Fruit fly (Drosophila melanogaster): ENCODE results near the gene Ge-1.
A peak's percentile ranks its signal among the peaks of the same experiment; 100 is the strongest.

The Ge-1 gene

DNA sequence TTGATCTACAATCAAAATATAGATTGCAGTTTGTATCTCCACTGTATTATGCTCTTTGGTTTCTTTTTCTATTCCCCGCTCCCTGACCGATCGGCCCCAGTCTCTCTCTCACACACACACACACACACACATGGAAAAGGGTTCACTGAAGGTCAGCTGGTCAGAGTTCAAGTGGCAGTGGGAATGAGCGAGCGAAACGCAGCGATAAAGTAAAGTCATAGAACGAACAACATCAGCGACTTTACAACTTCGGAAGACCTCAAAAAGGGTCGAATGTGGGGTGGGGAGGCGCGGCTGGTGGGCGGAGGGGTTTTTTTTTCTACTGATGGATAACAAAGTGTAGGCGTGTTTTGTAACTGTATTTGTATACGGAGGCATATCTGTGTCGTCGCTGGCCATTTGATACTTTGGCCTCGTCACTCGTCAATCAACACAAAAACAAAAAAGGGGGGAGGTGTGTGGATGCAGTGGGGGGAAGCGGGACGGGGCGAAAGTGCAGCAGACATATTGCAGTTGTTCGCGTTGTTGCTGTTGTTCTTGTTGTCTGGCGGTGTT, 42.5 kb downstream of the Ge-1 start:
- no peak for TF ChIP-seq noc (tag; optimal IDR thresholded peaks at IDR 0.05)

DNA sequence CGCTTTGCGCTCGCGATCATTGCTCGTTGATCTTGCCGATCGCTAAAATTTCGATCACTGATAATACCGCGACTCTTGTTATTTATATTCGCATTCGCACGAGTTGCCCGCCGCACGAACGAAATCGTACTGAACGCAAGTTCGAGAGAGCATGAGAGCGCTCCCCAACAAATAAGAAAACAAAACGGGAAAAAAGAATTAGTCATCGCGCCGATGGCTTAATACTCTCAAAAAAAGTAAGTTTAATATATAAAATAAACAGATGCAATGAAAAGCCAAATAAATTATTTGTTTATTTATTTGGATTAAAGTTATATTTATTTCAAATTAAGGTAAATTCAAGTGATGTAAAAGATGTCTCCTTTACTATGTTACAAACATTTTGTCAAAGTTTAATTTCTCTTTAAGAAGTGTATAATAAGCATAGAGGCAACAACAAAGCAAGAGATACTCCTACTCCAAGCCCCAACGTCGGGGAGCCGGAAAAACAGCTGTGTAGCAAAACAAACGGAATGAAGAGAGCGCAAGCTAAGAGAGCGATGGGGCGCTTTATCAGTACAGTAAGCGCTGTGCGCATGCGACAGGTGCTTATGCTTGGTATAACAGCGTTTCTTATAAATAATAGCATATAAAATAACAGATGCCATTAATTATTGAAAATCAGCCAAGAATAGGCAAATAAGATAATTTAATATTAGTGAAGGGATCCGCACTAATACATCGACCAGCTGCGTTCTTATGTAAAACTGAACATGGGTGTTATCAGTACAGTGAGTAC, 43.2 kb downstream of the Ge-1 start:
- TF ChIP-seq noc (tag; optimal IDR thresholded peaks at IDR 0.05): peak; percentile 89

DNA sequence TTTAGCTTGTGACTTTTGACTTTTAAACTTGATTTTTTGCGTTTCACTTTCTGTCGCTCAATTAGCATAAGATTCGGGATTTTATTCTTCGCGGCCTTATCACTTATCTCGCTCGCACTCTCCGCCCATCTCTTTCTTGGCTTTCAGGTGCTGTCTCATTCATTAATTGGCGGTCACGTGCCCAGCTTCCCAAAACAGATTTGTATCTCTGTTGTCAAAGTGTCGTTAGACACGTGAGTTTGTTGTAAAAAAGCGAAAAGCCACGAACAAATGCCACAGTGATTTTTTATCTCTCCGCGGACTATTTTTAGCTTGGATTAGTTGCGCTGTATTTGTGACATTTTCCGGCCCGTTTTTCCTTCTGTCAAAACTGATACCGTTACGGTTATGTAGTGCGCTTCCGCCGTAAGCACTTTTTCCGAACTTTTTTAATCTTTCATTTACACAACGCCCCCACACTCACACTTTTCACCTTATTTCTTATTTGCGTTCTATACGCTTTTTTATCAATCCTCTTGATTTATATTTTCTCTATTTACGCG, 43.8 kb downstream of the Ge-1 start:
- no peak for TF ChIP-seq noc (tag; optimal IDR thresholded peaks at IDR 0.05)

DNA sequence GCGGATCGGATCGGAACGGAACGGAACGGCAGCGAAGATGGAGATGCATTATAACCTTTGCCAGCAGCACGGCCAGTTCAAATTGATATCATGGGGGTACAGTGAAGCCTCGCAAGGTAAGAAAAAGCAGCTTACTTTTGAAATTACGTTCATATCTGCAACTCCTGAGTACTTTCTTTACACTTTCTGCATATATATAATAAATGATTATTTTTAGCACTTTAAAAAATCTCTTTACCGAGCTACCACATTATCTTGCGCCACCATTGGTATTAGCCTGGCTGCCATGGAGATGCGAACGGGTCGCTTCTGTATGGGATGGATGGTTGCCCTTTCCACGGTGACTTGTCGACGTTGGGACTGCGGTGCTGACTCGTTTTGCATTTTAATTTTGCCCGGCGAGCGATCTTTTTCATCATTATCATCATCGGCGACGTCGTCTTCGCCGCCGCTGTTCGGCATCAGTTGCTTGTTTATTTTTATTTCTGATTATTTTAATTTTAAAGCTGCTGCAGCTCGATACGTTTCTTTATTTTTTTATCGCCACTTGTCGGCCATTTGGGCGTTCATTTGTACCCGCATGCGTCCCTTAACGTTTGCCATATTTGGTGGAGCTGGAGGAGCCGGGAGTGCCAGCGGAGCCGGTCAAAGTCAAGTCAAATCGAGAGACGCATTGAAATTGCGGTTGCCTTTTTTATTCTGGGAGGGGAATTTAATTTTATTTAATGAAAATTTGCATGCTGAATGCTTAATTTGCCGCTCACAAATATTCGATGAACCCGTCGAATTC, 47.5 kb downstream of the Ge-1 start:
- no peak for TF ChIP-seq noc (tag; optimal IDR thresholded peaks at IDR 0.05)

DNA sequence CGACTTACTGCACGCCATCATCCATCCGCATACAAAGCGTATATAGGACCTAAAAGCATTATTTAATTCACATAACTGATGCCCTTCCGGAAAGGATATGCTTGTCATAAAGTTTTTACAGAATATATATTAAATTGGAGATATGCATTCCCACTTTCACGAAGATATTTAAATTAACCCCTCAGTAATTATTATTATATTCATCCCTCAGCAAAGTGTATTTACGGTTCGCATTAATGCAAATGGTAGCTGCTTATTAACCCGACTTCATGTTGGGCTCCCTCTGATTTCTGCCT, 48.2 kb downstream of the Ge-1 start:
- no peak for TF ChIP-seq noc (tag; optimal IDR thresholded peaks at IDR 0.05)

DNA sequence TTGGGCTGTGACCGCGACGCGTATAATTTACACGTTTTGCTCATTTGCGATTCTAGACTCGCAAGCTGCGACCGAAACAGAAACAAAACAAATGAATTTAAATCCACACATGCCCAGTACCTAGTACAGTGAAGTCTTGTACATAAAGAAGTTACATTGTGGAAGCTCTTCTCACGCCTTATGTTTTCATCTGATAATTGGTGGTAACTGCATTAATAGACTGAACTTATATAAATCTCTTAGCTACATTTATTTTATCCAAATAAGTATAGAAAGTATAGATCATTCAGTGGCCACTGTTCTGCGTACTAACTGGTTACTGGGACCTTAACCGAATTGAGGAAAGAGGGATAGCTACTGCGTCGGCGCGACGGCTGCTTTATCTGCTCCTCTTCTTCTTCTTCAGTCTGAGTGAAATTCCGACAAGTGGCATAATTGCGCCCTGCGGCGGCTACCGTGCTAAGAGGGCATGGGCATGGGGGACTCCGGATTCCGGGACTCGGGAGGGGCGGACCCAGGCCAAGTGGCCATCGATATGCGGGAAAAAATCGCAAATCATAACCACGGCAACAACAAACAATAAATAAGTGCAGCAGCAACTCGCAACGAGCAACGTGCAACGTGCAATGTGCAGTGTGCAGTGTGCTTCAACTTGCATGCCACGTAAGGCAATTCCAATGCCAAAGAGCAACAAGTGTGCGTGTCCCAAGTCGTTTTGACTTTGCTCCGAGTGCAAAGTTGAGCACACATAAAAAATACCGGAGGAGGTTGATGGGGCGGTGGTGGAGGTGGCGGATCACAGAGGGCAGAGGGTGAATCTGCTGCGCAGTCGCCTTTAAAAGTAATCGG, 48.8 kb downstream of the Ge-1 start:
- TF ChIP-seq noc (tag; optimal IDR thresholded peaks at IDR 0.05): no peak

DNA sequence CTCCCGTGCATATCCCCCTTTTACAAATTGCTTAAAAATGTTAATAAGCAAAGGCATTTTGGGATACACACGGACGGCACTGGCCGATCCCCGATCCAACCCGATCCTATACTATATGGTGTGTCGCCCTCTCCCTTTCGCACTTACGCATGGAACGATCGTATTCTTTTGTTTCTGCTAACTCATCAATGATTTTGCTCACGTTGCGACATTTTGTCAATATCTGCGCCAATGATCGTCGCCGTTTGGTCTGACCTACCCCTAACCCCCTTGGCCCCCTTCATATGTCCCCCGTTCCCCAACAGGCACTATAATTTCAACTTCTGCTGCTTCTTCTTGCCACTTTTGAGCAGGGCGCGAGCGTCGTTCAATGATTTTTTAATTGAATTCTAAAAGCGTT, 51.0 kb downstream of the Ge-1 start:
- TF ChIP-seq noc (tag; optimal IDR thresholded peaks at IDR 0.05): no peak

DNA sequence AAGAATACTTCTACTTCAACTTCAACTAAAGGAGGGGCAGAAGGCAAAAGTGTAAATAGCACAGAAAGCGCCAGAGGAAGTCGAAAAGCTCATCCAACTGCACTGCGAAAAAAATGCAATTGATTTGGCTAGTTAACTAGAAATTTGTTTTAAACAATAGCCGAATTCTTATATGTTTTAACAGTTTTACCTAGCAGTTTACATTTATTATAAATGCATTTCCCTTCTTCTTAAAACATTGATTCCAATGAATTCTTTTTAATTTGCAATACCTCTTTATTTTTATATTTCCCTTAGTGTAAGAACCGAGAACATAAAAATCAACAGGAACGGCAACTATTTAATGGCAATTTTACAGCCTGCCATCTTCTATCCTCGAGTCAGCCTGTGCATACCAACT, 52.4 kb downstream of the Ge-1 start:
- TF ChIP-seq noc (tag; optimal IDR thresholded peaks at IDR 0.05): no peak

DNA sequence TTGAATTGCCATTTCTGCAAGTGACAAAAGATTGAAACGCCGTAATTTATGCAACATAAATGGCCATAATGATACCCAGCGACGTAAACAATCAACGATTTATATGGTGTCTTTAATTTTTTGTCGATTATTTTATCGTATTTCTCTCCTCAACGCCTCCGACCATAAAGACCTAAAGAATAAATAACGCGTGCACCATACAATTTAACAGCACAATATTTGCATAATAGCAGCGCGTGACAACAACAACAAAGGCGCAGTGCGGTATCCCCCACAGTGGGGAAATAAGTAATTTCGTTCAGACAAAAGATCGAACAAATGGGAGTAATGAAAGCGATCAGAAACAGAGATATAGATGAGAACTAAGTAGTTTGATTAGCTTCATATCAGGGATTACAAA, 54.6 kb downstream of the Ge-1 start:
- TF ChIP-seq noc (tag; optimal IDR thresholded peaks at IDR 0.05): no peak

DNA sequence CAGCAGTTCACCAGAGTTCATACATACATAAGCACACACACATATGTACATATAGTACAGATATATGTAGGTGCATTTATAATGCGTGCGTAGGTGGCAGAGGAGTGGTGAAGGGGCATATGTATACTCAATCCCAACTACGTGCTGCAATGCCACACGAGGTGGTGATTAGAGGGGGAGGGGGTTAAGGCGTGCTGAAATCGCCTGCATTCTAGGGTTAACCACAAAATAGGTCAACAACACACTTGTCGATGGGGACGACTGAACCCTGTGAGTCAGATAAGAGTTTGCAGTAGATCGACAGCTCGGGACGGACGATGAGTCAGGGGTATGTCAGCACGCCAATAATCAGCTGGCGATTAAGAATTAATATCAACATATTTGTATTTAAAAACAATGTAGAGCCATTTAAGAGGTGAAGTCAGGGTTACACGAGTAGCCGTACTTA, 55.2 kb downstream of the Ge-1 start:
- TF ChIP-seq noc (tag; optimal IDR thresholded peaks at IDR 0.05): no peak

Data from whole organism, larva.